Fruit fly (Drosophila melanogaster) whole organism, wandering third instar larva: Measurements from ENCODE around the gene jar.

Source experiments
- CG32264 ChIP-seq: fragments of 200-800 bp; sonication (Bioruptor generic); optimal IDR thresholded peaks from 2 replicates; lab custom pipeline; 2016; ENCODE audit warnings: missing biosample characterization, missing genetic modification characterization
- Sp1 ChIP-seq: fragments of 200-800 bp; sonication (Bioruptor generic); optimal IDR thresholded peaks from 3 replicates; lab custom pipeline; 2019; ENCODE audit warnings: missing biosample characterization, mild to moderate bottlenecking, missing genetic modification characterization, moderate library complexity
- ey ChIP-seq: fragments of 200-800 bp; sonication (Bioruptor generic); optimal IDR thresholded peaks from 2 replicates; lab custom pipeline; 2016; ENCODE audit warnings: missing biosample characterization, missing genetic modification characterization
- h ChIP-seq: fragments of 200-800 bp; sonication (Bioruptor generic); optimal IDR thresholded peaks from 3 replicates; lab custom pipeline; 2016; ENCODE audit warnings: missing biosample characterization, mild to moderate bottlenecking, missing genetic modification characterization
- sage ChIP-seq: fragments of 200-800 bp; sonication (Bioruptor generic); optimal IDR thresholded peaks from 2 replicates; lab custom pipeline; 2016; ENCODE audit warnings: missing biosample characterization, mild to moderate bottlenecking, missing genetic modification characterization
- usp ChIP-seq: fragments of >200 bp; optimal IDR thresholded peaks from 2 replicates; lab custom pipeline; 2017; ENCODE audit warnings: missing biosample characterization, missing genetic modification characterization

dm6 chr3R:24285423-24285822, 14.4 kb upstream of the jar start:
- TF ChIP-seq h (GFP tag; lab: Kevin White, UChicago) (no peak), ey (GFP tag; lab: Kevin White, UChicago) (no peak), Sp1 (GFP tag; lab: Kevin White, UChicago) (no peak), usp (no peak), CG32264 (no peak), sage (GFP tag; lab: Kevin White, UChicago) (no peak)
